Worm (Caenorhabditis elegans) whole organism, late embryonic: ENCODE data around the gene sly-1.

Experiments
- K02D7.2 ChIP-seq: sonication (generic microtip); optimal IDR thresholded peaks from 2 replicates; lab custom pipeline; 2017; ENCODE audit warnings: mild to moderate bottlenecking, missing genetic modification characterization, missing compliant biosample characterization
- ama-1 ChIP-seq: fragments of 150-350 bp; optimal IDR thresholded peaks from 2 replicates; lab custom pipeline; 2014
- ceh-14 ChIP-seq: sonication (generic microtip); optimal IDR thresholded peaks from 2 replicates; lab custom pipeline; 2016; ENCODE audit warnings: missing genotype, missing genetic modification characterization, missing compliant biosample characterization
- ceh-18 ChIP-seq: sonication (generic microtip); optimal IDR thresholded peaks from 2 replicates; lab custom pipeline; 2016; ENCODE audit warnings: missing genetic modification characterization, missing compliant biosample characterization
- ceh-22 ChIP-seq: sonication (generic microtip); optimal IDR thresholded peaks from 2 replicates; lab custom pipeline; 2017; ENCODE audit warnings: missing biosample characterization, missing genetic modification characterization
- ceh-24 ChIP-seq: sonication (generic microtip); optimal IDR thresholded peaks from 2 replicates; lab custom pipeline; 2016; ENCODE audit warnings: mild to moderate bottlenecking, missing genetic modification characterization, missing compliant biosample characterization
- ceh-34 ChIP-seq: sonication (generic microtip); optimal IDR thresholded peaks from 2 replicates; lab custom pipeline; 2016; ENCODE audit warnings: mild to moderate bottlenecking, missing genetic modification characterization, missing compliant biosample characterization
- ceh-45 ChIP-seq: fragments of 200-800 bp; sonication (Bioruptor generic); IDR thresholded peaks from 2 replicates; pipeline ENCODE4 v1.3.6; 2022; ENCODE audit warnings: missing genetic modification reagents, missing genetic modification characterization, missing compliant biosample characterization
- ceh-9 ChIP-seq: sonication (generic microtip); optimal IDR thresholded peaks from 2 replicates; lab custom pipeline; 2016; ENCODE audit warnings: mild to moderate bottlenecking, missing genetic modification characterization, inconsistent platforms, missing compliant biosample characterization
- che-1 ChIP-seq: sonication (generic microtip); optimal IDR thresholded peaks from 2 replicates; lab custom pipeline; 2016; ENCODE audit warnings: mild to moderate bottlenecking, missing genetic modification characterization, missing compliant biosample characterization
- dmd-4 ChIP-seq: sonication (generic microtip); optimal IDR thresholded peaks from 2 replicates; lab custom pipeline; 2016; ENCODE audit warnings: borderline replicate concordance, missing genetic modification characterization, missing compliant biosample characterization
- dve-1 ChIP-seq: sonication (generic microtip); optimal IDR thresholded peaks from 2 replicates; lab custom pipeline; 2017; ENCODE audit warnings: antibody characterized with exemption, mild to moderate bottlenecking, missing genetic modification characterization, missing compliant biosample characterization
- elt-4 ChIP-seq: sonication (generic microtip); optimal IDR thresholded peaks from 2 replicates; lab custom pipeline; 2016; ENCODE audit warnings: missing genetic modification characterization, missing compliant biosample characterization
- fax-1 ChIP-seq: sonication (generic microtip); optimal IDR thresholded peaks from 2 replicates; lab custom pipeline; 2016; ENCODE audit warnings: missing genotype, missing genetic modification characterization, missing compliant biosample characterization
- fkh-6 ChIP-seq: sonication (generic microtip); optimal IDR thresholded peaks from 2 replicates; lab custom pipeline; 2016; ENCODE audit warnings: missing genetic modification characterization, missing compliant biosample characterization
- hlh-13 ChIP-seq: fragments of 200-800 bp; sonication (Bioruptor generic); optimal IDR thresholded peaks from 2 replicates; lab custom pipeline; 2018; ENCODE audit warnings: mild to moderate bottlenecking, missing genetic modification characterization, missing compliant biosample characterization
- hlh-30 ChIP-seq: sonication (generic microtip); optimal IDR thresholded peaks from 2 replicates; lab custom pipeline; 2017; ENCODE audit warnings: antibody characterized with exemption, missing genetic modification characterization, missing compliant biosample characterization; ENCODE audit not compliant: insufficient read depth
- lin-11 ChIP-seq: fragments of 200-800 bp; sonication (Bioruptor generic); optimal IDR thresholded peaks from 2 replicates; lab custom pipeline; 2018; ENCODE audit warnings: mild to moderate bottlenecking, missing genetic modification characterization, missing compliant biosample characterization
- mec-3 ChIP-seq: sonication (generic microtip); optimal IDR thresholded peaks from 2 replicates; lab custom pipeline; 2016; ENCODE audit warnings: borderline replicate concordance, missing genetic modification characterization, missing compliant biosample characterization
- nhr-11 ChIP-seq: fragments of 150-350 bp; optimal IDR thresholded peaks from 2 replicates; lab custom pipeline; 2014; ENCODE audit warnings: missing biosample characterization, missing genetic modification characterization
- nhr-232 ChIP-seq: sonication (generic microtip); optimal IDR thresholded peaks from 2 replicates; lab custom pipeline; 2016; ENCODE audit warnings: missing genetic modification characterization, missing compliant biosample characterization
- npax-4 ChIP-seq: sonication (generic microtip); optimal IDR thresholded peaks from 2 replicates; lab custom pipeline; 2016; ENCODE audit warnings: missing genetic modification characterization, missing compliant biosample characterization
- odd-2 ChIP-seq: sonication (generic microtip); optimal IDR thresholded peaks from 2 replicates; lab custom pipeline; 2017; ENCODE audit warnings: antibody characterized with exemption, mild to moderate bottlenecking, missing genetic modification characterization, missing compliant biosample characterization
- pat-9 ChIP-seq: fragments of 200-800 bp; sonication (Bioruptor generic); optimal IDR thresholded peaks from 2 replicates; lab custom pipeline; 2018; ENCODE audit warnings: mild to moderate bottlenecking, missing genetic modification characterization, moderate library complexity, missing compliant biosample characterization
- pha-4 ChIP-seq: fragments of 150-350 bp; optimal IDR thresholded peaks from 2 replicates; lab custom pipeline; 2018; ENCODE audit warnings: missing biosample characterization, missing genetic modification reagents, missing genetic modification characterization
- pqm-1 ChIP-seq: sonication (generic microtip); optimal IDR thresholded peaks from 2 replicates; lab custom pipeline; 2016; ENCODE audit warnings: missing genetic modification characterization, missing compliant biosample characterization
- pros-1 ChIP-seq: fragments of 150-350 bp; optimal IDR thresholded peaks from 2 replicates; lab custom pipeline; 2014; ENCODE audit warnings: missing biosample characterization, missing genetic modification reagents, missing genetic modification characterization
- sox-4 ChIP-seq: sonication (generic microtip); optimal IDR thresholded peaks from 2 replicates; lab custom pipeline; 2017; ENCODE audit warnings: mild to moderate bottlenecking, missing genetic modification characterization, inconsistent platforms, missing compliant biosample characterization
- syd-9 ChIP-seq: sonication (generic microtip); optimal IDR thresholded peaks from 2 replicates; lab custom pipeline; 2016; ENCODE audit warnings: mild to moderate bottlenecking, missing genetic modification characterization, moderate library complexity, missing compliant biosample characterization
- tbx-2 ChIP-seq: sonication (generic microtip); optimal IDR thresholded peaks from 2 replicates; lab custom pipeline; 2016; ENCODE audit warnings: missing genetic modification characterization, missing compliant biosample characterization
- tbx-7 ChIP-seq: sonication (generic microtip); optimal IDR thresholded peaks from 2 replicates; lab custom pipeline; 2016; ENCODE audit warnings: missing genotype, missing genetic modification characterization, missing compliant biosample characterization
- unc-3 ChIP-seq, 2 experiments: fragments of 200-800 bp in 1 of 2; sonication (Bioruptor generic) in 1 of 2; sonication (generic microtip) in 1 of 2; conservative IDR thresholded peaks in 1 of 2; optimal IDR thresholded peaks in 1 of 2; 2 replicates each; pipeline versions ENCODE4 v1.3.6 to Lab custom; 2016 to 2022; ENCODE audit warnings: missing compliant biosample characterization in 2 of 2, missing genetic modification characterization in 2 of 2, missing genetic modification reagents in 1 of 2
- unc-42 ChIP-seq: sonication (generic microtip); optimal IDR thresholded peaks from 2 replicates; lab custom pipeline; 2016; ENCODE audit warnings: missing genotype, missing genetic modification characterization, missing compliant biosample characterization
- unc-86 ChIP-seq: sonication (generic microtip); optimal IDR thresholded peaks from 2 replicates; lab custom pipeline; 2016; ENCODE audit warnings: missing genetic modification characterization, missing compliant biosample characterization

The sly-1 gene

ce11 chrIII:10505182-10505581 is 1.7 kb upstream of the sly-1 start, which contains the start of the genes taf-11.3 and urm-1 (continued):
- no peak for TF ChIP-seq elt-4 (tag; lab: Kevin White, UChicago)
- no peak for TF ChIP-seq fkh-6 (tag; lab: Kevin White, UChicago)

- TF ChIP-seq ceh-14 (tag; lab: Kevin White, UChicago): no peak
- no peak for TF ChIP-seq elt-4 (tag; lab: Kevin White, UChicago)
- no peak for TF ChIP-seq ceh-24
- no peak for TF ChIP-seq ceh-22
- no peak for TF ChIP-seq odd-2 (tag; lab: Kevin White, UChicago)
- no peak for TF ChIP-seq ceh-18 (tag; lab: Kevin White, UChicago)
- TF ChIP-seq fkh-6 (tag; lab: Kevin White, UChicago): no peak
- TF ChIP-seq hlh-30 (tag; lab: Kevin White, UChicago): no peak
Measured at ce11 chrIII:10505943-10506698, 737 bp upstream of the sly-1 start.

- TF ChIP-seq che-1: no peak
- TF ChIP-seq unc-42 (tag; lab: Kevin White, UChicago): peak; percentile 75
Measured at ce11 chrIII:10512570-10512969, 5.7 kb downstream of the sly-1 start.

- TF ChIP-seq ama-1 (lab: Kevin White, UChicago): no peak
- TF ChIP-seq npax-4 (tag; lab: Kevin White, UChicago): no peak
- TF ChIP-seq fax-1: no peak
- TF ChIP-seq dve-1: no peak
- TF ChIP-seq unc-86 (tag; lab: Kevin White, UChicago): no peak
- no peak for TF ChIP-seq pros-1 (tag; lab: Kevin White, UChicago)
- TF ChIP-seq ceh-22: no peak
- no peak for TF ChIP-seq elt-4 (tag; lab: Kevin White, UChicago)
- no peak for TF ChIP-seq ceh-14 (tag; lab: Kevin White, UChicago)
- TF ChIP-seq odd-2 (tag; lab: Kevin White, UChicago): no peak
- TF ChIP-seq ceh-24: no peak
- TF ChIP-seq pha-4 (tag; lab: Kevin White, UChicago): no peak
- no peak for TF ChIP-seq unc-3 (GFP tag; conservative IDR thresholded peaks at IDR 0.05; lab: Robert Waterston, UW)
- TF ChIP-seq unc-3 (tag; optimal IDR thresholded peaks at IDR 0.05; lab: Kevin White, UChicago): no peak
- no peak for TF ChIP-seq dmd-4 (tag; lab: Kevin White, UChicago)
- no peak for TF ChIP-seq ceh-34
- no peak for TF ChIP-seq pat-9 (tag; lab: Kevin White, UChicago)
- no peak for TF ChIP-seq ceh-45
- no peak for TF ChIP-seq nhr-11 (tag; lab: Kevin White, UChicago)
- no peak for TF ChIP-seq mec-3 (tag; lab: Kevin White, UChicago)
- TF ChIP-seq K02D7.2 (tag; lab: Kevin White, UChicago): no peak
Measured at ce11 chrIII:10515751-10516150, 8.9 kb downstream of the sly-1 start.

- TF ChIP-seq ceh-45 (no peak), ceh-22 (no peak), tbx-2 (no peak), odd-2 (tag; lab: Kevin White, UChicago) (no peak), ceh-14 (tag; lab: Kevin White, UChicago) (no peak), ceh-9 (no peak), pqm-1 (no peak), nhr-232 (tag; lab: Kevin White, UChicago) (no peak), syd-9 (tag; lab: Kevin White, UChicago) (no peak), tbx-7 (tag; lab: Kevin White, UChicago) (no peak), unc-86 (tag; lab: Kevin White, UChicago) (no peak), fax-1 (no peak), sox-4 (no peak), unc-42 (tag; lab: Kevin White, UChicago) (no peak), dmd-4 (tag; lab: Kevin White, UChicago) (no peak), lin-11 (no peak), unc-3 (GFP tag; conservative IDR thresholded peaks at IDR 0.05; lab: Robert Waterston, UW) (no peak), unc-3 (tag; optimal IDR thresholded peaks at IDR 0.05; lab: Kevin White, UChicago) (no peak), che-1 (no peak), mec-3 (tag; lab: Kevin White, UChicago) (no peak), hlh-13 (GFP tag; lab: Kevin White, UChicago) (no peak)
- TF ChIP-seq, all 69 proteins: peak for 0
Measured at ce11 chrIII:10518884-10519283, 12.0 kb downstream of the sly-1 start.
